Worm (Caenorhabditis elegans): ENCODE data around the gene swp-1.
A peak's percentile ranks its signal among the peaks of the same experiment; 100 is the strongest.

swp-1 gene

DNA sequence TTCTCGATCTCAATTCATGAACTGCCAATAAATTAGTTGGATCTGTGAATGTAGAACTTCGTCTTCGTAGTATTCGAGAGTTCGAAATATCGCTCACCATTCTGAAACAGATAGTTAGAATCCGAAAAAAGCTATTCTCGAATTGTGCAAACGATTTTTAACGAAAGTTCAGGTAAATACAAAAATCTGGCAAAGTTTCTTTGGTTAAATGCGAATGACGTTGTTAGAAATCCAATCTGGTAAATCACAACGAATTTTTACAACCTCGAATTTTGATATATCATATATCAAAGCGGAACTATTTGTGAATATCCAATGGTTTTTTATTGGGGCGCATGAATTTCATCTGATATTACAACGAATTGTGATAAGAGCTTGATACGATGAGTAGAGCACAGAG lies 3.9 kb upstream of the swp-1 start, which contains the start of gene hpo-28:
hpo-28 (minus strand) TSS at position 101 of the 400 bp plus-strand sequence.
- TF ChIP-seq C34F6.9 (tag; optimal IDR thresholded peaks at IDR 0.05) = no peak
- no peak for TF ChIP-seq unc-62 (GFP tag; optimal IDR thresholded peaks at IDR 0.05)
- no peak for TF ChIP-seq peb-1 (tag; optimal IDR thresholded peaks at IDR 0.05)
- TF ChIP-seq mdl-1 (tag; optimal IDR thresholded peaks at IDR 0.05) = no peak
- no peak for TF ChIP-seq ama-1 (optimal IDR thresholded peaks at IDR 0.05)
- no peak for TF ChIP-seq elt-3 (tag; optimal IDR thresholded peaks at IDR 0.05)
- no peak for TF ChIP-seq sma-9 (GFP tag; optimal IDR thresholded peaks at IDR 0.05)
- no peak for TF ChIP-seq sma-9 (tag; optimal IDR thresholded peaks at IDR 0.05)
- TF ChIP-seq mbf-1 (tag; optimal IDR thresholded peaks at IDR 0.05) = no peak
- TF ChIP-seq nhr-6 (tag; optimal IDR thresholded peaks at IDR 0.05) = no peak
- no peak for TF ChIP-seq mab-5 (tag; optimal IDR thresholded peaks at IDR 0.05)
- no peak for TF ChIP-seq ceh-16 (tag; optimal IDR thresholded peaks at IDR 0.05)
- TF ChIP-seq crh-2 (tag; optimal IDR thresholded peaks at IDR 0.05) = no peak

DNA sequence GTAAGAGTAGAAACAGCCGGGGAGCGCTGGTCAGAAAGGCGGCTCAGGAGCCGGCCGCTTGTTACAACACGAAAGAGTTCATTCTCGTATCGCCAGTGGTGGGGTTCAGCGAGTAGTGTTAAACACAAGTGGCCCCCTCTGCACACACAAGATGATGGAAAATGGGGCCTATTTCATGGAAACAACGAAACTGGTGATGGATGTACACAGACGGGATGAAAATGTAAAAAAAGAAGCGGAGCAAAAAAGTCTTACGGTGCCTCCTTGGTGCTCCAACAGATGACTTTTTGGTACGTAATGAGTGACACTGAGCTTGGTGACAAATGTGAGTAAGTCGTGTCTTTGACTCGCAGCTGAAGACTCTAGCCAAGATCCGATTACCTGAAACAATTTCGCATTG lies 2.7 kb upstream of the swp-1 start:
- TF ChIP-seq nhr-129 (tag; optimal IDR thresholded peaks at IDR 0.05) (peak; percentile 50), mab-5 (tag; optimal IDR thresholded peaks at IDR 0.05) (no peak)

DNA sequence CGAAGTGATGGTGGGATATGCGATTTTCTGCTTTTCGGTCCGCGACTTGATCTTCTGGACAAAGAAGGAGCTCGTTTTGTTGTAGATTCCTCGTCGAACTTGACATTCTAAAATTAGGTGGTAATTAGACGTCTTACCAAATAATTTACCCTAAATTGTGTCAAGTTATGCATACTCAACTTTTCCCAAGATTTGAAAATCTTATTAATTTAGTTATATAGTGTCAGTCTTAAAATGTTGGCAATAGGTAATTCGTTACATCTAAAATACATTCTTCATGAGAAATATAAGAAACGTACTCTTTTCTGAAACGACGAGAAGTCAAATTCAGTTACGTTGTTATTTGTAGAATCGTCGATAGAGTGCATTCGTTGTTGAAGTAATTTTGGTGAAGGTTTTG lies 2.2 kb upstream of the swp-1 start:
- no peak for TF ChIP-seq nhr-77 (tag; optimal IDR thresholded peaks at IDR 0.05)
- no peak for TF ChIP-seq zag-1 (tag; optimal IDR thresholded peaks at IDR 0.05)
- no peak for TF ChIP-seq gmeb-1 (tag; optimal IDR thresholded peaks at IDR 0.05)
- TF ChIP-seq mbf-1 (tag; optimal IDR thresholded peaks at IDR 0.05) = no peak
- no peak for TF ChIP-seq Y55F3AM.14 (GFP tag; optimal IDR thresholded peaks at IDR 0.05)
- no peak for TF ChIP-seq ZK546.5 (tag; optimal IDR thresholded peaks at IDR 0.05)
- TF ChIP-seq nhr-23 (tag; optimal IDR thresholded peaks at IDR 0.05) = no peak
- no peak for TF ChIP-seq lin-11 (tag; optimal IDR thresholded peaks at IDR 0.05)
- no peak for TF ChIP-seq nhr-6 (tag; optimal IDR thresholded peaks at IDR 0.05)
- no peak for TF ChIP-seq fos-1 (tag; optimal IDR thresholded peaks at IDR 0.05)
- TF ChIP-seq skn-1 (tag; optimal IDR thresholded peaks at IDR 0.05) = no peak
- no peak for TF ChIP-seq lin-39 (tag; optimal IDR thresholded peaks at IDR 0.05)
- no peak for TF ChIP-seq ztf-4 (tag; optimal IDR thresholded peaks at IDR 0.05)
- no peak for TF ChIP-seq alr-1 (tag; optimal IDR thresholded peaks at IDR 0.05)
- TF ChIP-seq unc-55 (GFP tag; optimal IDR thresholded peaks at IDR 0.05) = no peak
- no peak for TF ChIP-seq nhr-12 (tag; optimal IDR thresholded peaks at IDR 0.05)
- TF ChIP-seq sma-3 (GFP tag; optimal IDR thresholded peaks at IDR 0.05) = no peak
- no peak for TF ChIP-seq ama-1 (optimal IDR thresholded peaks at IDR 0.05)

DNA sequence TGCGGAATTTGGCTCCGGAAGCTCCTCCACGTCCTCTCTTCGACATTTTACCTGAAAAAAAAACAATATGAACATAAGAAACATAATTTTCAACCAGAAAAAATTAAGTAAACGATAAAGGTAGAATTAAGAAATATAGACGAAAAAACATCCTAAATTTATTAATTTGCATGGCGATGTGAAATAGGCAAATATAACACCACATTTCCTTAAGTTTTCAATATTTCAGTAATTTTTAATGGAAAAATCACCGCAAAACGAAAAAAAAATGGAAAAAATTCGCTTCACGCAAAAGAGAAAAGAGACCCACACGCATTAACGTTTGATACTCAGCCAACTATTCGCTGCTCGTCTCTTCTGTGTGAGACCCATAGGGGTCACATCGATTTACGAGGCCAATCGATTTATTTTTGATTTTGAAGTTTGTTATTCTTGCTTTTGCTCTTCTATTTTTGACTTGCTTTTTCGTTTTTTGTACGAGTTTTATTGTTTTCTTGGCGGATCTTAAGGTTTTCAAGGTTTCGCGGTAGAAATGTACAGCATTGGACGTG lies 827 bp upstream of the swp-1 start, which contains the start of gene rpl-23:
rpl-23 (minus strand) TSS at position 51 of the 551 bp plus-strand sequence.
- TF ChIP-seq lsy-2 (tag; optimal IDR thresholded peaks at IDR 0.05) (peak; percentile 85 to 96), lin-39 (tag; optimal IDR thresholded peaks at IDR 0.05) (no peak), nhr-237 (tag; optimal IDR thresholded peaks at IDR 0.05) (no peak), blmp-1 (tag; optimal IDR thresholded peaks at IDR 0.05; ENCODE audit: insufficient read depth) (peak; percentile 80), R02D3.7 (tag; optimal IDR thresholded peaks at IDR 0.05) (peak; percentile 96), crh-2 (tag; optimal IDR thresholded peaks at IDR 0.05) (peak; percentile 97), nhr-129 (tag; optimal IDR thresholded peaks at IDR 0.05) (peak; percentile 98), skn-1 (tag; optimal IDR thresholded peaks at IDR 0.05) (peak; percentile 7), ztf-1 (GFP tag; conservative IDR thresholded peaks at IDR 0.05) (no peak), aly-2 (tag; optimal IDR thresholded peaks at IDR 0.05) (no peak), elt-3 (tag; optimal IDR thresholded peaks at IDR 0.05) (no peak), Y55F3AM.14 (GFP tag; optimal IDR thresholded peaks at IDR 0.05) (no peak), mbf-1 (tag; optimal IDR thresholded peaks at IDR 0.05) (no peak), nhr-21 (tag; optimal IDR thresholded peaks at IDR 0.05) (peak; percentile 89), C34F6.9 (tag; optimal IDR thresholded peaks at IDR 0.05) (peak; percentile 97), fos-1 (tag; optimal IDR thresholded peaks at IDR 0.05) (peak; percentile 93), peb-1 (tag; optimal IDR thresholded peaks at IDR 0.05) (no peak), nhr-25 (tag; optimal IDR thresholded peaks at IDR 0.05) (peak; percentile 95), sma-3 (GFP tag; optimal IDR thresholded peaks at IDR 0.05) (peak; percentile 88), lin-11 (tag; optimal IDR thresholded peaks at IDR 0.05) (peak; percentile 92), unc-62 (GFP tag; optimal IDR thresholded peaks at IDR 0.05) (no peak), ama-1 (optimal IDR thresholded peaks at IDR 0.05) (peak; percentile 83), dmd-4 (tag; optimal IDR thresholded peaks at IDR 0.05) (no peak), mdl-1 (tag; optimal IDR thresholded peaks at IDR 0.05) (peak in 1 of 2 experiments; percentile 29), gmeb-1 (tag; optimal IDR thresholded peaks at IDR 0.05) (peak; percentile 91), ZK546.5 (tag; optimal IDR thresholded peaks at IDR 0.05) (peak; percentile 59), nhr-23 (tag; optimal IDR thresholded peaks at IDR 0.05) (no peak), elt-1 (tag; optimal IDR thresholded peaks at IDR 0.05) (no peak), alr-1 (tag; optimal IDR thresholded peaks at IDR 0.05) (no peak), F13H6.1 (tag; optimal IDR thresholded peaks at IDR 0.05) (peak; percentile 78), lin-13 (GFP tag; optimal IDR thresholded peaks at IDR 0.05) (peak; percentile 96), ceh-82 (tag; optimal IDR thresholded peaks at IDR 0.05) (peak; percentile 73), mab-5 (tag; optimal IDR thresholded peaks at IDR 0.05) (peak; percentile 85), zag-1 (tag; optimal IDR thresholded peaks at IDR 0.05) (peak; percentile 84), nhr-12 (tag; optimal IDR thresholded peaks at IDR 0.05) (no peak), ceh-16 (tag; optimal IDR thresholded peaks at IDR 0.05) (peak; percentile 55), nhr-11 (tag; optimal IDR thresholded peaks at IDR 0.05) (no peak), unc-55 (GFP tag; optimal IDR thresholded peaks at IDR 0.05) (peak; percentile 100), ztf-11 (tag; optimal IDR thresholded peaks at IDR 0.05) (no peak)
